Worm (Caenorhabditis elegans) whole organism, young adult: ENCODE results near the gene W08G11.1.
A peak's percentile ranks its signal among the peaks of the same experiment; 100 is the strongest.

Source experiments
- F57C9.4 ChIP-seq: sonication (generic microtip); optimal IDR thresholded peaks from 2 replicates; lab custom pipeline; 2017; ENCODE audit warnings: mild to moderate bottlenecking, missing genetic modification characterization, missing compliant biosample characterization
- ceh-91 ChIP-seq: fragments of 200-800 bp; sonication (Bioruptor generic); IDR thresholded peaks from 2 replicates; pipeline ENCODE4 v1.3.6; 2022; ENCODE audit warnings: missing genetic modification reagents, missing genetic modification characterization, missing compliant biosample characterization
- chd-7 ChIP-seq: sonication (generic microtip); optimal IDR thresholded peaks from 2 replicates; lab custom pipeline; 2016; ENCODE audit warnings: mild to moderate bottlenecking, missing genetic modification characterization, moderate library complexity, missing compliant biosample characterization
- fkh-3 ChIP-seq: sonication (generic microtip); optimal IDR thresholded peaks from 2 replicates; lab custom pipeline; 2016; ENCODE audit warnings: mild to moderate bottlenecking, missing genetic modification characterization, missing compliant biosample characterization
- hsf-1 ChIP-seq: fragments of 200-800 bp; sonication (Bioruptor generic); IDR thresholded peaks from 2 replicates; pipeline ENCODE4 v1.3.6; 2022; ENCODE audit warnings: missing genetic modification reagents, missing genetic modification characterization, missing compliant biosample characterization
- lir-1 ChIP-seq: fragments of 200-800 bp; sonication (Bioruptor generic); conservative IDR thresholded peaks from 2 replicates; pipeline ENCODE4 v1.3.6; 2022; ENCODE audit warnings: missing genetic modification reagents, missing genetic modification characterization, missing compliant biosample characterization
- nfya-1 ChIP-seq: sonication (generic microtip); optimal IDR thresholded peaks from 2 replicates; lab custom pipeline; 2017; ENCODE audit warnings: antibody characterized with exemption, missing compliant biosample characterization, missing genetic modification characterization, borderline replicate concordance; ENCODE audit not compliant: insufficient read depth
- snpc-1.3 ChIP-seq: sonication (generic microtip); optimal IDR thresholded peaks from 2 replicates; lab custom pipeline; 2017; ENCODE audit warnings: missing genetic modification characterization, mild to moderate bottlenecking, missing compliant biosample characterization, antibody characterized with exemption, moderate library complexity, missing genotype, missing genetic modification reagents; ENCODE audit not compliant: insufficient read depth
- somi-1 ChIP-seq: fragments of 200-800 bp; sonication (Bioruptor generic); optimal IDR thresholded peaks from 2 replicates; lab custom pipeline; 2018; ENCODE audit warnings: mild to moderate bottlenecking, missing genetic modification characterization, missing compliant biosample characterization

- TF ChIP-seq F57C9.4 (tag; lab: Kevin White, UChicago) (peak; percentile 61), chd-7 (tag; lab: Kevin White, UChicago) (peak; percentile 84), lir-1 (GFP tag; lab: Robert Waterston, UW) (no peak), somi-1 (GFP tag; lab: Kevin White, UChicago) (peak; percentile 45), nfya-1 (tag; lab: Kevin White, UChicago) (no peak), fkh-3 (tag; lab: Kevin White, UChicago) (peak; percentile 88), snpc-1.3 (tag; lab: Kevin White, UChicago) (peak; percentile 84), ceh-91 (GFP tag; lab: Robert Waterston, UW) (0 out of 2 replicates have a peak, but pooled peaks have one; percentile 52), hsf-1 (GFP tag; lab: Robert Waterston, UW) (0 out of 2 replicates have a peak, but pooled peaks have one; percentile 46)
Measured at ce11 chrV:16370039-16370438, 23.2 kb downstream of the W08G11.1 start.
